Worm (Caenorhabditis elegans): ENCODE measurements around the gene pmp-1.

The pmp-1 gene

ce11 chrII:6913309-6913708 is 29.8 kb upstream of the pmp-1 start, which contains the start of gene cyn-10 (continued):
- TF ChIP-seq ceh-31 (tag; optimal IDR thresholded peaks at IDR 0.05), result peak; percentile 95
- peak; percentile 80 for TF ChIP-seq rnt-1 (tag; optimal IDR thresholded peaks at IDR 0.05)
- peak; percentile 59 for TF ChIP-seq unc-42 (tag; optimal IDR thresholded peaks at IDR 0.05)
- no peak for TF ChIP-seq lin-11 (tag; optimal IDR thresholded peaks at IDR 0.05)
- TF ChIP-seq gmeb-2 (tag; optimal IDR thresholded peaks at IDR 0.05), result peak; percentile 50
- TF ChIP-seq elt-4 (tag; optimal IDR thresholded peaks at IDR 0.05), result no peak
- TF ChIP-seq syd-9 (tag; optimal IDR thresholded peaks at IDR 0.05), result peak; percentile 56
- no peak for TF ChIP-seq pros-1 (tag; optimal IDR thresholded peaks at IDR 0.05)
- TF ChIP-seq sdc-2 (tag; optimal IDR thresholded peaks at IDR 0.05), result no peak
- TF ChIP-seq ztf-16 (tag; optimal IDR thresholded peaks at IDR 0.05), result peak; percentile 39
- TF ChIP-seq zip-5 (tag; optimal IDR thresholded peaks at IDR 0.05), result peak; percentile 84
- no peak for TF ChIP-seq pha-2 (tag; optimal IDR thresholded peaks at IDR 0.05)
- TF ChIP-seq ama-1 (optimal IDR thresholded peaks at IDR 0.05), result no peak
- TF ChIP-seq mec-3 (tag; optimal IDR thresholded peaks at IDR 0.05; ENCODE audit: borderline replicate concordance), result peak; percentile 67
- TF ChIP-seq fkh-6 (tag; optimal IDR thresholded peaks at IDR 0.05), result peak; percentile 55
- TF ChIP-seq pax-1 (tag; optimal IDR thresholded peaks at IDR 0.05), result no peak
- TF ChIP-seq ceh-9 (tag; optimal IDR thresholded peaks at IDR 0.05), result no peak
- TF ChIP-seq pha-4 (tag; optimal IDR thresholded peaks at IDR 0.05), result no peak
- TF ChIP-seq ceh-34 (tag; optimal IDR thresholded peaks at IDR 0.05), result peak; percentile 47
- TF ChIP-seq ceh-22 (tag; optimal IDR thresholded peaks at IDR 0.05), result no peak
- no peak for TF ChIP-seq pag-3 (tag; optimal IDR thresholded peaks at IDR 0.05; ENCODE audit: borderline replicate concordance)
- TF ChIP-seq lim-6 (tag; optimal IDR thresholded peaks at IDR 0.05), result peak; percentile 66
- TF ChIP-seq hlh-8 (tag; optimal IDR thresholded peaks at IDR 0.05), result peak; percentile 91
- no peak for TF ChIP-seq sox-4 (tag; optimal IDR thresholded peaks at IDR 0.05)
- TF ChIP-seq ceh-18 (tag; optimal IDR thresholded peaks at IDR 0.05), result peak; percentile 22
- TF ChIP-seq hlh-15 (tag; optimal IDR thresholded peaks at IDR 0.05), result no peak
- TF ChIP-seq ceh-6 (GFP tag; optimal IDR thresholded peaks at IDR 0.05), result peak; percentile 16
- TF ChIP-seq hlh-6 (tag; optimal IDR thresholded peaks at IDR 0.05), result no peak
- TF ChIP-seq odd-2 (tag; optimal IDR thresholded peaks at IDR 0.05), result no peak
- peak; percentile 61 for TF ChIP-seq elt-2 (tag; optimal IDR thresholded peaks at IDR 0.05)
- TF ChIP-seq K02D7.2 (tag; optimal IDR thresholded peaks at IDR 0.05), result no peak
- peak; percentile 98 for TF ChIP-seq tbx-7 (tag; optimal IDR thresholded peaks at IDR 0.05)
- peak; percentile 5 for TF ChIP-seq ceh-19 (GFP tag; optimal IDR thresholded peaks at IDR 0.05)
- TF ChIP-seq ceh-45 (GFP tag; IDR thresholded peaks at IDR 0.05), result no peak
- TF ChIP-seq ahr-1 (tag; optimal IDR thresholded peaks at IDR 0.05), result peak; percentile 40
- TF ChIP-seq unc-86 (tag; optimal IDR thresholded peaks at IDR 0.05), result peak; percentile 42
- TF ChIP-seq ets-4 (tag; optimal IDR thresholded peaks at IDR 0.05), result peak; percentile 89
- TF ChIP-seq eyg-1 (tag; optimal IDR thresholded peaks at IDR 0.05), result peak; percentile 65

ce11 chrII:6909568-6910122 is 26.1 kb upstream of the pmp-1 start, which contains the start of gene asm-1:
Gene asm-1 (plus strand): TSS chrII:6910072.
- TF ChIP-seq elt-2 (tag; optimal IDR thresholded peaks at IDR 0.05) (peak; percentile 62), nhr-11 (tag; optimal IDR thresholded peaks at IDR 0.05) (no peak)

ce11 chrII:6908689-6909088 is 25.1 kb upstream of the pmp-1 start:
- TF ChIP-seq ceh-18 (tag; optimal IDR thresholded peaks at IDR 0.05), result no peak
- no peak for TF ChIP-seq dmd-4 (tag; optimal IDR thresholded peaks at IDR 0.05; ENCODE audit: borderline replicate concordance)
- no peak for TF ChIP-seq K02D7.2 (tag; optimal IDR thresholded peaks at IDR 0.05)
- no peak for TF ChIP-seq ama-1 (optimal IDR thresholded peaks at IDR 0.05)
- TF ChIP-seq ceh-34 (tag; optimal IDR thresholded peaks at IDR 0.05), result no peak
- TF ChIP-seq odd-2 (tag; optimal IDR thresholded peaks at IDR 0.05), result no peak
- no peak for TF ChIP-seq ceh-14 (tag; optimal IDR thresholded peaks at IDR 0.05)
- no peak for TF ChIP-seq ttx-3 (tag; optimal IDR thresholded peaks at IDR 0.05)
- TF ChIP-seq C38D4.7 (GFP tag; optimal IDR thresholded peaks at IDR 0.05), result no peak
